Worm (Caenorhabditis elegans): ENCODE results near the gene fbxa-215.

- TF ChIP-seq nhr-237 (tag; optimal IDR thresholded peaks at IDR 0.05), result no peak
- TF ChIP-seq mdl-1 (tag; optimal IDR thresholded peaks at IDR 0.05), result no peak
- no peak for TF ChIP-seq zag-1 (tag; optimal IDR thresholded peaks at IDR 0.05)
- no peak for TF ChIP-seq spr-1 (tag; optimal IDR thresholded peaks at IDR 0.05)
- TF ChIP-seq nhr-25 (tag; optimal IDR thresholded peaks at IDR 0.05; ENCODE audit: borderline replicate concordance, insufficient read depth), result no peak
- no peak for TF ChIP-seq unc-130 (GFP tag; optimal IDR thresholded peaks at IDR 0.05)
- no peak for TF ChIP-seq jun-1 (tag; optimal IDR thresholded peaks at IDR 0.05)
- TF ChIP-seq pqm-1 (tag; optimal IDR thresholded peaks at IDR 0.05), result no peak
- no peak for TF ChIP-seq mep-1 (tag; optimal IDR thresholded peaks at IDR 0.05)
- TF ChIP-seq lir-3 (tag; optimal IDR thresholded peaks at IDR 0.05), result no peak
- TF ChIP-seq snpc-1.2 (GFP tag; IDR thresholded peaks at IDR 0.05), result no peak
- TF ChIP-seq unc-39 (tag; optimal IDR thresholded peaks at IDR 0.05), result no peak
- no peak for TF ChIP-seq R02D3.7 (tag; optimal IDR thresholded peaks at IDR 0.05)
These were observed 49.6 kb upstream of the fbxa-215 start, which contains the start of gene C47A4.1 for ce11 chrIV:13716279-13716678.
